Worm (Caenorhabditis elegans) whole organism, late embryonic: ENCODE results near the gene pqn-16.

Source experiments
- F13H6.1 ChIP-seq: sonication (generic microtip); optimal IDR thresholded peaks from 2 replicates; lab custom pipeline; 2016; ENCODE audit warnings: missing genetic modification characterization, missing compliant biosample characterization
- ceh-31 ChIP-seq: sonication (generic microtip); optimal IDR thresholded peaks from 2 replicates; lab custom pipeline; 2016; ENCODE audit warnings: missing genetic modification characterization, missing compliant biosample characterization
- dve-1 ChIP-seq: sonication (generic microtip); optimal IDR thresholded peaks from 2 replicates; lab custom pipeline; 2017; ENCODE audit warnings: antibody characterized with exemption, mild to moderate bottlenecking, missing genetic modification characterization, missing compliant biosample characterization
- ets-4 ChIP-seq: sonication (generic microtip); optimal IDR thresholded peaks from 2 replicates; lab custom pipeline; 2016; ENCODE audit warnings: missing genetic modification characterization, missing compliant biosample characterization
- fkh-10 ChIP-seq: fragments of 150-350 bp; optimal IDR thresholded peaks from 2 replicates; lab custom pipeline; 2014; ENCODE audit warnings: missing biosample characterization, missing genetic modification reagents, missing genetic modification characterization
- fkh-6 ChIP-seq: sonication (generic microtip); optimal IDR thresholded peaks from 2 replicates; lab custom pipeline; 2016; ENCODE audit warnings: missing genetic modification characterization, missing compliant biosample characterization
- hlh-6 ChIP-seq: sonication (generic microtip); optimal IDR thresholded peaks from 2 replicates; lab custom pipeline; 2016; ENCODE audit warnings: missing genotype, missing genetic modification characterization, missing compliant biosample characterization
- mec-3 ChIP-seq: sonication (generic microtip); optimal IDR thresholded peaks from 2 replicates; lab custom pipeline; 2016; ENCODE audit warnings: borderline replicate concordance, missing genetic modification characterization, missing compliant biosample characterization
- nfya-1 ChIP-seq: sonication (generic microtip); optimal IDR thresholded peaks from 2 replicates; lab custom pipeline; 2017; ENCODE audit warnings: missing genetic modification characterization, mild to moderate bottlenecking, missing compliant biosample characterization, antibody characterized with exemption, moderate library complexity
- nhr-11 ChIP-seq: fragments of 150-350 bp; optimal IDR thresholded peaks from 2 replicates; lab custom pipeline; 2014; ENCODE audit warnings: missing biosample characterization, missing genetic modification characterization
- pat-9 ChIP-seq: fragments of 200-800 bp; sonication (Bioruptor generic); optimal IDR thresholded peaks from 2 replicates; lab custom pipeline; 2018; ENCODE audit warnings: mild to moderate bottlenecking, missing genetic modification characterization, moderate library complexity, missing compliant biosample characterization

ce11 chrV:9198887-9199286 is 25.0 kb downstream of the pqn-16 start, which contains the start of gene str-177:
- TF ChIP-seq nfya-1 (tag; lab: Kevin White, UChicago) (no peak), pat-9 (tag; lab: Kevin White, UChicago) (no peak), nhr-11 (no peak), hlh-6 (tag; lab: Kevin White, UChicago) (no peak), fkh-6 (tag; lab: Kevin White, UChicago) (no peak), mec-3 (tag; lab: Kevin White, UChicago) (no peak), F13H6.1 (tag; lab: Kevin White, UChicago) (no peak), dve-1 (tag; lab: Kevin White, UChicago) (no peak), fkh-10 (no peak), ceh-31 (tag; lab: Kevin White, UChicago) (no peak), ets-4 (tag; lab: Kevin White, UChicago) (no peak)
